Fruit fly (Drosophila melanogaster) whole organism, wandering third instar larva: ENCODE results near the gene Cys.

Source experiments
- Abd-B ChIP-seq: fragments of >200 bp; optimal IDR thresholded peaks from 2 replicates; lab custom pipeline; 2017; ENCODE audit warnings: missing biosample characterization, missing genetic modification characterization
- CG32264 ChIP-seq: fragments of 200-800 bp; sonication (Bioruptor generic); optimal IDR thresholded peaks from 2 replicates; lab custom pipeline; 2016; ENCODE audit warnings: missing biosample characterization, missing genetic modification characterization
- CG9705 ChIP-seq: fragments of 200-800 bp; sonication (Bioruptor generic); optimal IDR thresholded peaks from 2 replicates; lab custom pipeline; 2018; ENCODE audit warnings: missing biosample characterization, mild to moderate bottlenecking, missing genetic modification characterization
- CrebA ChIP-seq: fragments of 200-800 bp; sonication (Bioruptor generic); optimal IDR thresholded peaks from 2 replicates; lab custom pipeline; 2016; ENCODE audit warnings: missing biosample characterization, mild to moderate bottlenecking, missing genetic modification characterization, borderline replicate concordance
- Dfd ChIP-seq: fragments of >200 bp; optimal IDR thresholded peaks from 2 replicates; lab custom pipeline; 2017; ENCODE audit warnings: missing biosample characterization, missing genetic modification characterization
- GATAd ChIP-seq: sonication (Bioruptor generic); optimal IDR thresholded peaks from 2 replicates; lab custom pipeline; 2016; ENCODE audit warnings: missing biosample characterization, missing genetic modification characterization
- HLH106 ChIP-seq: fragments of 200-800 bp; optimal IDR thresholded peaks from 3 replicates; lab custom pipeline; 2019; ENCODE audit warnings: missing biosample characterization, mild to moderate bottlenecking, missing genetic modification characterization, moderate library complexity
- Hnf4 ChIP-seq: fragments of 200-800 bp; sonication (Bioruptor generic); optimal IDR thresholded peaks from 2 replicates; lab custom pipeline; 2016; ENCODE audit warnings: missing biosample characterization, mild to moderate bottlenecking, missing genetic modification characterization
- Hr83 ChIP-seq: fragments of 200-300 bp; sonication (Bioruptor generic); optimal IDR thresholded peaks from 2 replicates; lab custom pipeline; 2016; ENCODE audit warnings: missing biosample characterization, mild to moderate bottlenecking, missing genetic modification characterization, moderate library complexity; ENCODE audit not compliant: poor library complexity, severe bottlenecking
- Mio ChIP-seq: sonication (Bioruptor generic); optimal IDR thresholded peaks from 2 replicates; lab custom pipeline; 2016; ENCODE audit warnings: missing biosample characterization, missing genetic modification characterization
- N ChIP-seq: fragments of >200 bp; optimal IDR thresholded peaks from 2 replicates; lab custom pipeline; 2018; ENCODE audit warnings: missing biosample characterization, missing external identifiers, missing genetic modification characterization
- OdsH ChIP-seq: fragments of 200-800 bp; sonication (Bioruptor generic); optimal IDR thresholded peaks from 2 replicates; lab custom pipeline; 2016; ENCODE audit warnings: missing biosample characterization, mild to moderate bottlenecking, missing genetic modification characterization
- Rel ChIP-seq, 2 experiments: fragments of 200-800 bp; sonication (Bioruptor generic) in 1 of 2; optimal IDR thresholded peaks; 2 replicates in 1 of 2; 3 replicates in 1 of 2; lab custom pipeline; 2016 to 2019; ENCODE audit warnings: mild to moderate bottlenecking in 2 of 2, missing biosample characterization in 2 of 2, missing genetic modification characterization in 2 of 2, moderate library complexity in 1 of 2
- Sp1 ChIP-seq: fragments of 200-800 bp; sonication (Bioruptor generic); optimal IDR thresholded peaks from 3 replicates; lab custom pipeline; 2019; ENCODE audit warnings: missing biosample characterization, mild to moderate bottlenecking, missing genetic modification characterization, moderate library complexity
- Vsx2 ChIP-seq: fragments of 200-300, 225-300 bp; sonication (Bioruptor generic); optimal IDR thresholded peaks from 2 replicates; lab custom pipeline; 2018; ENCODE audit warnings: missing biosample characterization, missing genetic modification characterization; ENCODE audit not compliant: partially characterized antibody
- br ChIP-seq: fragments of 200-800 bp; sonication (Bioruptor generic); optimal IDR thresholded peaks from 2 replicates; lab custom pipeline; 2016; ENCODE audit warnings: missing biosample characterization, missing genetic modification characterization
- dl ChIP-seq, 2 experiments: fragments of 175-275, 200-275 bp in 1 of 2; fragments of 200-275 bp in 1 of 2; sonication (Bioruptor generic); optimal IDR thresholded peaks; lab custom pipeline; 2018; ENCODE audit warnings: mild to moderate bottlenecking in 2 of 2, missing biosample characterization in 2 of 2, missing genetic modification characterization in 2 of 2, moderate library complexity in 2 of 2; ENCODE audit not compliant: partially characterized antibody in 2 of 2, insufficient read depth in 1 of 2
- dmrt93B ChIP-seq: fragments of 200-800 bp; sonication (Bioruptor generic); optimal IDR thresholded peaks from 2 replicates; lab custom pipeline; 2018; ENCODE audit warnings: missing biosample characterization, mild to moderate bottlenecking, missing genetic modification characterization
- dsf ChIP-seq: sonication (Bioruptor generic); optimal IDR thresholded peaks from 2 replicates; lab custom pipeline; 2016; ENCODE audit warnings: missing biosample characterization, missing genetic modification characterization, borderline replicate concordance
- ey ChIP-seq: fragments of 200-800 bp; sonication (Bioruptor generic); optimal IDR thresholded peaks from 2 replicates; lab custom pipeline; 2016; ENCODE audit warnings: missing biosample characterization, missing genetic modification characterization
- foxo ChIP-seq, 2 experiments: fragments of 200-800 bp; sonication (Bioruptor generic); optimal IDR thresholded peaks; 2 replicates in 1 of 2; 3 replicates in 1 of 2; lab custom pipeline; 2016 to 2017; ENCODE audit warnings: missing biosample characterization in 2 of 2, missing genetic modification characterization in 2 of 2
- h ChIP-seq: fragments of 200-800 bp; sonication (Bioruptor generic); optimal IDR thresholded peaks from 3 replicates; lab custom pipeline; 2016; ENCODE audit warnings: missing biosample characterization, mild to moderate bottlenecking, missing genetic modification characterization
- jim ChIP-seq: fragments of 175-275, 200-325 bp; sonication (Bioruptor generic); optimal IDR thresholded peaks from 2 replicates; lab custom pipeline; 2016; ENCODE audit warnings: missing biosample characterization, mild to moderate bottlenecking, missing genetic modification characterization
- lola ChIP-seq: fragments of >200 bp; optimal IDR thresholded peaks from 2 replicates; lab custom pipeline; 2017; ENCODE audit warnings: missing biosample characterization, missing genetic modification characterization
- pan ChIP-seq: fragments of >200 bp; optimal IDR thresholded peaks from 2 replicates; lab custom pipeline; 2017
- psq ChIP-seq: fragments of 200-800 bp; sonication (Bioruptor generic); optimal IDR thresholded peaks from 3 replicates; lab custom pipeline; 2017; ENCODE audit warnings: missing biosample characterization, mild to moderate bottlenecking, missing genetic modification characterization, moderate library complexity
- rgr ChIP-seq: fragments of 200-800 bp; sonication (Bioruptor generic); optimal IDR thresholded peaks from 3 replicates; lab custom pipeline; 2016; ENCODE audit warnings: missing biosample characterization, mild to moderate bottlenecking, missing genetic modification characterization
- sage ChIP-seq: fragments of 200-800 bp; sonication (Bioruptor generic); optimal IDR thresholded peaks from 2 replicates; lab custom pipeline; 2016; ENCODE audit warnings: missing biosample characterization, mild to moderate bottlenecking, missing genetic modification characterization
- sv ChIP-seq: fragments of 200-800 bp; sonication (Bioruptor generic); optimal IDR thresholded peaks from 3 replicates; lab custom pipeline; 2016; ENCODE audit warnings: missing biosample characterization, missing genetic modification characterization
- usp ChIP-seq: fragments of >200 bp; optimal IDR thresholded peaks from 2 replicates; lab custom pipeline; 2017; ENCODE audit warnings: missing biosample characterization, missing genetic modification characterization

Gene Cys

DNA sequence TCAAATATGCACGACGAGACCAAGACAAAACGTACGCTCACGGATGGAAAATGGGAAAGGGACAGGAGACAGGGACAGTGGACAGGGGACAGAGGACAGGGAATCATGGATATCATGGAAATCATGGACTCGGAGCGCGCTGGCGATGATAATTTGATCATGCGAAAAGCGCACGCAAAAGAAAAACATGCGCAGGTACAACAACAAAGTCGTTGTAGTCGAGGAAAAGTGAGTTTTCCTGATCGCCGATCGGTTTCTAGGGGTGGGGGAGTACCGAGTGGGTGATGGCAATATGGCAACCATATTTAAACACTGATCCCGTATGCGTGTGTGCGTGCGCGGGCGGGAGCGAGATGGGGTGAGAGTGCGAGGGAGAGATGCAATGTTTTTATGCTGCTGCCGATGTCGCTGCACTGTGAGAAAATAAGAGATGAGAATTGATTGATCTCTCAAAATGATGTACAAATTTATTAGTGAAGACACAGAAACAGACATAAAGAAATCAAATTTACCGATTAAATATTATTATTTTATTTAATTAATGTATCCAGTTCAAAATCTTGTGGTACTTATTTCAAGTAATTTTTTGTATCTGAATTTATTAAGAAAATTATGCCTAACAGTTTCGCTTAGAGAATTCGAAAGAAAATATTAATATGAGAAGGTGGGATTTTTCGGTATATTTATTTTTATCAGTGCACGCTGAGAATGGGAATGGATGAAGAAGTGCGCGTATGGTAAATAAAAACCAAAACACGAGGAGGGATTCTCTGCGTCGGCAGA is 21.5 kb upstream of the Cys start:
- TF ChIP-seq br (no peak), Hnf4 (GFP tag; lab: Kevin White, UChicago) (no peak), rgr (GFP tag; lab: Kevin White, UChicago) (peak; percentile 15), Dfd (no peak), HLH106 (tag; lab: Kevin White, UChicago) (peak; percentile 14), OdsH (peak; percentile 20), foxo (GFP tag; optimal IDR thresholded peaks at IDR 0.05; lab: Kevin White, UChicago) (peak in 1 of 2 experiments; percentile 32), psq (GFP tag; lab: Kevin White, UChicago) (peak; percentile 18), sv (GFP tag; lab: Kevin White, UChicago) (peak; percentile 41), GATAd (GFP tag; lab: Kevin White, UChicago) (no peak), pan (lab: Kevin White, UChicago) (peak; percentile 76), h (GFP tag; lab: Kevin White, UChicago) (peak; percentile 17)

dm6 chr3R:14589483-14589882 is 20.0 kb upstream of the Cys start:
- TF ChIP-seq ey (GFP tag; lab: Kevin White, UChicago) (no peak), CrebA (GFP tag; lab: Kevin White, UChicago) (no peak), Rel (GFP tag; optimal IDR thresholded peaks at IDR 0.05; lab: Kevin White, UChicago) (no peak), Rel (tag; optimal IDR thresholded peaks at IDR 0.05; lab: Kevin White, UChicago) (no peak), lola (no peak), rgr (GFP tag; lab: Kevin White, UChicago) (no peak), sv (GFP tag; lab: Kevin White, UChicago) (no peak), CG32264 (no peak), foxo (GFP tag; optimal IDR thresholded peaks at IDR 0.05; lab: Kevin White, UChicago) (no peak), CG9705 (GFP tag; lab: Kevin White, UChicago) (no peak), Abd-B (GFP tag; lab: Kevin White, UChicago) (no peak), Mio (no peak), Hr83 (GFP tag; lab: Kevin White, UChicago) (no peak), N (GFP tag; lab: Kevin White, UChicago) (no peak), dl (GFP tag; optimal IDR thresholded peaks at IDR 0.05; lab: Kevin White, UChicago; ENCODE audit: insufficient read depth in 1 of 2, partially characterized antibody in 2 of 2) (no peak), jim (GFP tag; lab: Kevin White, UChicago) (no peak), OdsH (no peak), Sp1 (GFP tag; lab: Kevin White, UChicago) (no peak), Hnf4 (GFP tag; lab: Kevin White, UChicago) (no peak), br (no peak), Dfd (no peak)

DNA sequence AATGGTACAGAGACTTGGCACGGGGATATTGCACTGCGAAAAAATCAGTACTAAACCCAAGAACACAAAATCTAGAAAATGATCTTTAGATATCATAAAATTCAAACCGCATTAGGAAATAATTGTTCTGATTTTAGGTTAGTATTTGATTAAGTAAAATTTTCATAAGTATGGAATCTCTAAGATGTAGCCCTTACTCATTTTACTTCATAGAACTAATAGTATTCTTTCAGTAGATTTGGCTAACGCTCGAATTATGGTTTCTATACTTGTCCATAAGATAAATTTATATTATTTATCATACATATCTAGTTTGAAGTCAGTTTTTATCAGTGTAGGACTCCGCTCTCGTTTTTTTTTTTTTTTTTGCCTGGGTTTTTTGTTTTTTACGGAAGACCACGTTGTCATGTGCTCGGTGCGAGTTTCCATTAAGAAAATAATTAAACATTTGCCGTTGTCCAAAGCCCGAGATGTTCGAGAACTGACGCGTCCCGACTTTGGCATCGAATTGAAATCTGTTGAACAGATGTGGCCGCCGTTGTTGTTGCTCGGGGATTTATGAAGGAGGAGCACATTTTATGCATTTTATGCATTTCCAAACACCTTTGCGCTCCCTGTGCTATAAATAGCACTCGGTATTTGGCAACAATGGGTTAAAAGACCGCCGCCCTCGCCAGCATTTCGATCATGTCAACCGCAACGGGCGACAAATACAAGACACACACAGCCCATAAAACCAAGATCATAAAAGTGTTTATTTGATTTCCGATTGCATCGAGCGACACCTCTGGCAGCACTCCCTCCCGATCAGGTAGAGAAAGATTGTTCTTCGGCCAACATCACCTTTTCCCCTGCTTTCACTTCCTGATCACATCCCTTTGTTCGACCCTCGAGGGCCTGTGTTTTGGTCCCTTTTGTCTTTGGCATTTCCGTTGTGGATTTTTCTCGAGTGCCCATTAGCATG is 17.3 kb upstream of the Cys start:
- TF ChIP-seq foxo (GFP tag; optimal IDR thresholded peaks at IDR 0.05; lab: Kevin White, UChicago), result no peak
- TF ChIP-seq jim (GFP tag; lab: Kevin White, UChicago), result no peak
- no peak for TF ChIP-seq Hr83 (GFP tag; lab: Kevin White, UChicago)
- TF ChIP-seq usp, result no peak
- TF ChIP-seq sv (GFP tag; lab: Kevin White, UChicago), result no peak
- no peak for TF ChIP-seq h (GFP tag; lab: Kevin White, UChicago)
- no peak for TF ChIP-seq dmrt93B (GFP tag; lab: Kevin White, UChicago)
- TF ChIP-seq ey (GFP tag; lab: Kevin White, UChicago), result no peak
- TF ChIP-seq Dfd, result no peak
- no peak for TF ChIP-seq dsf (GFP tag; lab: Kevin White, UChicago)
- TF ChIP-seq Vsx2 (GFP tag; lab: Kevin White, UChicago), result no peak
- no peak for TF ChIP-seq sage (GFP tag; lab: Kevin White, UChicago)
- no peak for TF ChIP-seq CG9705 (GFP tag; lab: Kevin White, UChicago)
